4 worm cellular contexts compared by ENCODE assay signal in genomic region chrIII:1926456-1926855, ce11.
TF ChIP-seq lines count a peak whose summit lies in the region.

No protein-coding gene starts in this region.

TF ChIP-seq in whole organism, L2 larva, 48 proteins besides CTCF, POLR2A, EP300 and RAD21 (continues in another document):
- TF ChIP-seq F13H6.1 (tag; optimal IDR thresholded peaks at IDR 0.05; lab: Kevin White, UChicago) (peak; percentile 99), lin-13 (GFP tag; optimal IDR thresholded peaks at IDR 0.05; lab: Kevin White, UChicago) (peak; percentile 92), snpc-4 (tag; optimal IDR thresholded peaks at IDR 0.05; lab: Kevin White, UChicago) (peak; percentile 38), ceh-16 (tag; optimal IDR thresholded peaks at IDR 0.05; lab: Kevin White, UChicago) (no peak), ceh-82 (tag; optimal IDR thresholded peaks at IDR 0.05; lab: Kevin White, UChicago) (peak; percentile 47), lin-11 (tag; optimal IDR thresholded peaks at IDR 0.05; lab: Kevin White, UChicago) (peak; percentile 75), zag-1 (tag; optimal IDR thresholded peaks at IDR 0.05; lab: Kevin White, UChicago) (peak; percentile 40), dmd-4 (tag; optimal IDR thresholded peaks at IDR 0.05; lab: Kevin White, UChicago) (no peak), ztf-1 (GFP tag; conservative IDR thresholded peaks at IDR 0.05; lab: Robert Waterston, UW) (no peak), elt-3 (tag; optimal IDR thresholded peaks at IDR 0.05; lab: Kevin White, UChicago) (no peak), C34F6.9 (tag; optimal IDR thresholded peaks at IDR 0.05; lab: Kevin White, UChicago) (peak; percentile 64), R02D3.7 (tag; optimal IDR thresholded peaks at IDR 0.05; lab: Kevin White, UChicago) (no peak), ama-1 (optimal IDR thresholded peaks at IDR 0.05; lab: Kevin White, UChicago) (peak; percentile 49), sma-9 (GFP tag; optimal IDR thresholded peaks at IDR 0.05; lab: Kevin White, UChicago) (peak; percentile 100), sma-9 (tag; optimal IDR thresholded peaks at IDR 0.05; lab: Kevin White, UChicago) (peak; percentile 91), nhr-11 (tag; optimal IDR thresholded peaks at IDR 0.05; lab: Kevin White, UChicago) (no peak), unc-62 (GFP tag; optimal IDR thresholded peaks at IDR 0.05; lab: Kevin White, UChicago) (peak; percentile 42), lin-39 (tag; optimal IDR thresholded peaks at IDR 0.05; lab: Kevin White, UChicago) (no peak), lsy-2 (tag; optimal IDR thresholded peaks at IDR 0.05; lab: Kevin White, UChicago) (peak; percentile 52 to 86), gmeb-1 (tag; optimal IDR thresholded peaks at IDR 0.05; lab: Kevin White, UChicago) (peak; percentile 84), Y55F3AM.14 (GFP tag; optimal IDR thresholded peaks at IDR 0.05; lab: Kevin White, UChicago) (peak; percentile 95), egl-27 (tag; optimal IDR thresholded peaks at IDR 0.05; lab: Kevin White, UChicago) (peak; percentile 99), sem-4 (tag; optimal IDR thresholded peaks at IDR 0.05; lab: Kevin White, UChicago) (peak; percentile 92)

TF ChIP-seq in whole organism, L4 larva, 104 proteins besides CTCF, POLR2A, EP300 and RAD21 (continues in another document):
- TF ChIP-seq unc-62 (GFP tag; optimal IDR thresholded peaks at IDR 0.05 in 1 of 2; lab: Kevin White, UChicago), result peak in 1 of 2 experiments; percentile 98
- no peak for TF ChIP-seq unc-62 (tag; optimal IDR thresholded peaks at IDR 0.05; lab: Kevin White, UChicago)
- TF ChIP-seq dmd-8 (GFP tag; IDR thresholded peaks at IDR 0.05; lab: Robert Waterston, UW), result no peak
- peak in 1 of 2 experiments; percentile 63 for TF ChIP-seq daf-16 (GFP tag; optimal IDR thresholded peaks at IDR 0.05; lab: Kevin White, UChicago)
- TF ChIP-seq daf-16 (tag; optimal IDR thresholded peaks at IDR 0.05; lab: Kevin White, UChicago), result peak; percentile 61
- peak; percentile 48 for TF ChIP-seq fos-1 (tag; optimal IDR thresholded peaks at IDR 0.05; lab: Kevin White, UChicago)
- peak; percentile 19 for TF ChIP-seq spr-1 (tag; optimal IDR thresholded peaks at IDR 0.05; lab: Kevin White, UChicago)
- no peak for TF ChIP-seq aly-2 (tag; optimal IDR thresholded peaks at IDR 0.05; lab: Kevin White, UChicago)
- peak; percentile 79 for TF ChIP-seq egl-43 (GFP tag; IDR thresholded peaks at IDR 0.05; lab: Robert Waterston, UW)
- TF ChIP-seq mes-2 (tag; optimal IDR thresholded peaks at IDR 0.05; lab: Kevin White, UChicago; ENCODE audit: poor library complexity, severe bottlenecking), result peak; percentile 74
- TF ChIP-seq lin-13 (GFP tag; optimal IDR thresholded peaks at IDR 0.05; lab: Kevin White, UChicago), result peak; percentile 85
- peak; percentile 56 for TF ChIP-seq fkh-10 (GFP tag; optimal IDR thresholded peaks at IDR 0.05; lab: Kevin White, UChicago)
- TF ChIP-seq zip-11 (GFP tag; IDR thresholded peaks at IDR 0.05; lab: Robert Waterston, UW), result no peak
- TF ChIP-seq tag-97 (GFP tag; IDR thresholded peaks at IDR 0.05; lab: Robert Waterston, UW), result no peak
- TF ChIP-seq mdl-1 (tag; optimal IDR thresholded peaks at IDR 0.05; lab: Kevin White, UChicago), result peak; percentile 81 to 90
- peak; percentile 85 for TF ChIP-seq T26A8.4 (GFP tag; IDR thresholded peaks at IDR 0.05; lab: Robert Waterston, UW)
- TF ChIP-seq dmd-6 (GFP tag; IDR thresholded peaks at IDR 0.05; lab: Robert Waterston, UW), result peak; percentile 100
- no peak for TF ChIP-seq ceh-82 (tag; optimal IDR thresholded peaks at IDR 0.05; lab: Kevin White, UChicago)
- TF ChIP-seq mxl-2 (GFP tag; conservative IDR thresholded peaks at IDR 0.05; lab: Robert Waterston, UW), result peak; percentile 36; the same call in 1 of the 2 replicates
- no peak for TF ChIP-seq pqm-1 (tag; optimal IDR thresholded peaks at IDR 0.05; lab: Kevin White, UChicago)
- no peak for TF ChIP-seq snpc-1.2 (GFP tag; IDR thresholded peaks at IDR 0.05; lab: Robert Waterston, UW)
- peak; percentile 98 for TF ChIP-seq set-16 (GFP tag; IDR thresholded peaks at IDR 0.05; lab: Robert Waterston, UW)
- peak; percentile 83 for TF ChIP-seq dve-1 (tag; optimal IDR thresholded peaks at IDR 0.05; lab: Kevin White, UChicago; ENCODE audit: insufficient read depth)

TF ChIP-seq in whole organism, late embryonic, 69 proteins besides CTCF, POLR2A, EP300 and RAD21:
- no peak for TF ChIP-seq dmd-4 (tag; optimal IDR thresholded peaks at IDR 0.05; lab: Kevin White, UChicago; ENCODE audit: borderline replicate concordance)
- TF ChIP-seq F13H6.1 (tag; optimal IDR thresholded peaks at IDR 0.05; lab: Kevin White, UChicago), result peak; percentile 45
- peak; percentile 45 for TF ChIP-seq C08G9.2 (tag; optimal IDR thresholded peaks at IDR 0.05; lab: Kevin White, UChicago)
- peak; percentile 73 for TF ChIP-seq ceh-34 (tag; optimal IDR thresholded peaks at IDR 0.05; lab: Kevin White, UChicago)
- TF ChIP-seq dve-1 (tag; optimal IDR thresholded peaks at IDR 0.05; lab: Kevin White, UChicago), result peak; percentile 73
- peak; percentile 70 for TF ChIP-seq ceh-18 (tag; optimal IDR thresholded peaks at IDR 0.05; lab: Kevin White, UChicago)
- TF ChIP-seq npax-4 (tag; optimal IDR thresholded peaks at IDR 0.05; lab: Kevin White, UChicago), result no peak
- peak; percentile 66 for TF ChIP-seq rnt-1 (tag; optimal IDR thresholded peaks at IDR 0.05; lab: Kevin White, UChicago)
- TF ChIP-seq ceh-31 (tag; optimal IDR thresholded peaks at IDR 0.05; lab: Kevin White, UChicago), result peak; percentile 84
- peak; percentile 38 for TF ChIP-seq K09A11.1 (tag; optimal IDR thresholded peaks at IDR 0.05; lab: Kevin White, UChicago; ENCODE audit: insufficient read depth)
- TF ChIP-seq ceh-22 (tag; optimal IDR thresholded peaks at IDR 0.05; lab: Kevin White, UChicago), result no peak
- TF ChIP-seq hlh-30 (tag; optimal IDR thresholded peaks at IDR 0.05; lab: Kevin White, UChicago; ENCODE audit: insufficient read depth), result peak; percentile 47
- peak; percentile 55 for TF ChIP-seq ets-4 (tag; optimal IDR thresholded peaks at IDR 0.05; lab: Kevin White, UChicago)
- peak; percentile 33 for TF ChIP-seq ceh-2 (tag; optimal IDR thresholded peaks at IDR 0.05; lab: Kevin White, UChicago)
- peak; percentile 34 for TF ChIP-seq ceh-14 (tag; optimal IDR thresholded peaks at IDR 0.05; lab: Kevin White, UChicago)
- TF ChIP-seq tbx-2 (tag; optimal IDR thresholded peaks at IDR 0.05; lab: Kevin White, UChicago), result peak; percentile 77
- TF ChIP-seq unc-42 (tag; optimal IDR thresholded peaks at IDR 0.05; lab: Kevin White, UChicago), result peak; percentile 52
- no peak for TF ChIP-seq sox-4 (tag; optimal IDR thresholded peaks at IDR 0.05; lab: Kevin White, UChicago)
- TF ChIP-seq T23F11.4 (GFP tag; optimal IDR thresholded peaks at IDR 0.05; lab: Kevin White, UChicago), result no peak
- TF ChIP-seq nfya-1 (tag; optimal IDR thresholded peaks at IDR 0.05; lab: Kevin White, UChicago), result peak; percentile 83
- no peak for TF ChIP-seq ttx-3 (tag; optimal IDR thresholded peaks at IDR 0.05; lab: Kevin White, UChicago)
- TF ChIP-seq unc-55 (GFP tag; optimal IDR thresholded peaks at IDR 0.05; lab: Kevin White, UChicago), result peak; percentile 85
- TF ChIP-seq ceh-19 (GFP tag; optimal IDR thresholded peaks at IDR 0.05; lab: Kevin White, UChicago), result no peak
- peak; percentile 81 for TF ChIP-seq pros-1 (tag; optimal IDR thresholded peaks at IDR 0.05; lab: Kevin White, UChicago)

TF ChIP-seq in whole organism, mixed stage, embryonic, 35 proteins besides CTCF, POLR2A, EP300 and RAD21:
- TF ChIP-seq tbx-8 (GFP tag; optimal IDR thresholded peaks at IDR 0.05; lab: Kevin White, UChicago) (no peak), zip-8 (tag; optimal IDR thresholded peaks at IDR 0.05; lab: Kevin White, UChicago) (no peak), nhr-2 (tag; optimal IDR thresholded peaks at IDR 0.05; lab: Kevin White, UChicago) (peak; percentile 25), bed-3 (GFP tag; optimal IDR thresholded peaks at IDR 0.05; lab: Kevin White, UChicago) (no peak), elt-3 (tag; optimal IDR thresholded peaks at IDR 0.05; lab: Kevin White, UChicago) (peak; percentile 76), blmp-1 (tag; optimal IDR thresholded peaks at IDR 0.05; lab: Kevin White, UChicago) (peak; percentile 65), pha-4 (tag; optimal IDR thresholded peaks at IDR 0.05; lab: Kevin White, UChicago) (peak; percentile 98), ces-1 (GFP tag; optimal IDR thresholded peaks at IDR 0.05; lab: Kevin White, UChicago) (peak; percentile 81), mab-5 (tag; optimal IDR thresholded peaks at IDR 0.05; lab: Kevin White, UChicago) (peak; percentile 0), elt-1 (tag; optimal IDR thresholded peaks at IDR 0.05; lab: Kevin White, UChicago; ENCODE audit: borderline replicate concordance, insufficient read depth) (peak; percentile 19), sem-2 (GFP tag; optimal IDR thresholded peaks at IDR 0.05; lab: Kevin White, UChicago) (no peak), ceh-43 (GFP tag; optimal IDR thresholded peaks at IDR 0.05; lab: Kevin White, UChicago) (no peak), hlh-1 (tag; optimal IDR thresholded peaks at IDR 0.05; lab: Kevin White, UChicago) (peak; percentile 40), mls-2 (tag; optimal IDR thresholded peaks at IDR 0.05; lab: Kevin White, UChicago) (no peak), nhr-237 (tag; optimal IDR thresholded peaks at IDR 0.05; lab: Kevin White, UChicago) (peak; percentile 61), unc-62 (GFP tag; optimal IDR thresholded peaks at IDR 0.05; lab: Kevin White, UChicago) (peak; percentile 57), lsy-2 (tag; optimal IDR thresholded peaks at IDR 0.05; lab: Kevin White, UChicago) (peak; percentile 51), sptf-1 (tag; optimal IDR thresholded peaks at IDR 0.05; lab: Kevin White, UChicago) (peak; percentile 21), ceh-39 (tag; optimal IDR thresholded peaks at IDR 0.05; lab: Kevin White, UChicago) (no peak), ztf-11 (tag; optimal IDR thresholded peaks at IDR 0.05; lab: Kevin White, UChicago) (peak; percentile 18), mep-1 (tag; optimal IDR thresholded peaks at IDR 0.05; lab: Kevin White, UChicago) (no peak), nhr-28 (tag; optimal IDR thresholded peaks at IDR 0.05; lab: Kevin White, UChicago) (no peak), M03D4.4 (tag; optimal IDR thresholded peaks at IDR 0.05; lab: Kevin White, UChicago) (no peak), lin-13 (tag; optimal IDR thresholded peaks at IDR 0.05; lab: Kevin White, UChicago) (peak; percentile 63), nhr-12 (tag; optimal IDR thresholded peaks at IDR 0.05; lab: Kevin White, UChicago) (peak; percentile 70)
